Fruit fly (Drosophila melanogaster): ENCODE data around the gene sala.

sala gene

dm6 chr2L:11516526-11517441 is 32.3 kb downstream of the sala start, which contains the start of the genes Dlg5 and CG4970 (continued):
- peak; percentile 85 for TF ChIP-seq YL-1 (GFP tag; optimal IDR thresholded peaks at IDR 0.05)
- TF ChIP-seq kni (GFP tag; optimal IDR thresholded peaks at IDR 0.05), result peak; percentile 63
- peak; percentile 85 for TF ChIP-seq chn (GFP tag; optimal IDR thresholded peaks at IDR 0.05)
- TF ChIP-seq BtbVII (GFP tag; optimal IDR thresholded peaks at IDR 0.05), result peak; percentile 17
- TF ChIP-seq sc (optimal IDR thresholded peaks at IDR 0.05), result no peak
- TF ChIP-seq sc (GFP tag; optimal IDR thresholded peaks at IDR 0.05), result no peak
- TF ChIP-seq slp2 (GFP tag; optimal IDR thresholded peaks at IDR 0.05), result no peak
- TF ChIP-seq CG16813 (GFP tag; IDR thresholded peaks at IDR 0.05; ENCODE audit: partially characterized antibody), result peak; percentile 82
- no peak for TF ChIP-seq so (GFP tag; IDR thresholded peaks at IDR 0.05)
- peak; percentile 60 for TF ChIP-seq HmgD (GFP tag; optimal IDR thresholded peaks at IDR 0.05)
- TF ChIP-seq Awh (GFP tag; IDR thresholded peaks at IDR 0.05), result no peak
- TF ChIP-seq MTF-1 (GFP tag; optimal IDR thresholded peaks at IDR 0.05; ENCODE audit: borderline replicate concordance), result no peak
- TF ChIP-seq dm (GFP tag; optimal IDR thresholded peaks at IDR 0.05), result peak; percentile 20
- TF ChIP-seq Mes4 (GFP tag; optimal IDR thresholded peaks at IDR 0.05), result no peak
- TF ChIP-seq CG13894 (tag; optimal IDR thresholded peaks at IDR 0.05), result peak; percentile 68
- no peak; the same call in 1 of the 2 replicates for TF ChIP-seq E2f1 (GFP tag; IDR thresholded peaks at IDR 0.05)
- TF ChIP-seq CG11695 (GFP tag; IDR thresholded peaks at IDR 0.05), result no peak
- TF ChIP-seq Ada2b (GFP tag; IDR thresholded peaks at IDR 0.05), result no peak
- peak; percentile 79 for TF ChIP-seq CG13287 (GFP tag; IDR thresholded peaks at IDR 0.05; ENCODE audit: partially characterized antibody)

- no peak for TF ChIP-seq onecut (GFP tag; IDR thresholded peaks at IDR 0.05)
- no peak for TF ChIP-seq dmrt99B (tag; optimal IDR thresholded peaks at IDR 0.05)
- no peak for TF ChIP-seq insv (GFP tag; optimal IDR thresholded peaks at IDR 0.05)
- TF ChIP-seq vnd (GFP tag; IDR thresholded peaks at IDR 0.05; ENCODE audit: partially characterized antibody), result no peak
- TF ChIP-seq E2f1 (GFP tag; IDR thresholded peaks at IDR 0.05), result no peak
- no peak for TF ChIP-seq bigmax (GFP tag; optimal IDR thresholded peaks at IDR 0.05)
- TF ChIP-seq emc (GFP tag; optimal IDR thresholded peaks at IDR 0.05), result no peak
- TF ChIP-seq sug (tag; optimal IDR thresholded peaks at IDR 0.05), result no peak
- no peak for TF ChIP-seq nmo (GFP tag; optimal IDR thresholded peaks at IDR 0.05)
Observed at dm6 chr2L:11519532-11519931, 35.0 kb downstream of the sala start, which contains the start of gene CG14929. CG14929 (plus strand) TSS chr2L:11519832.

DNA sequence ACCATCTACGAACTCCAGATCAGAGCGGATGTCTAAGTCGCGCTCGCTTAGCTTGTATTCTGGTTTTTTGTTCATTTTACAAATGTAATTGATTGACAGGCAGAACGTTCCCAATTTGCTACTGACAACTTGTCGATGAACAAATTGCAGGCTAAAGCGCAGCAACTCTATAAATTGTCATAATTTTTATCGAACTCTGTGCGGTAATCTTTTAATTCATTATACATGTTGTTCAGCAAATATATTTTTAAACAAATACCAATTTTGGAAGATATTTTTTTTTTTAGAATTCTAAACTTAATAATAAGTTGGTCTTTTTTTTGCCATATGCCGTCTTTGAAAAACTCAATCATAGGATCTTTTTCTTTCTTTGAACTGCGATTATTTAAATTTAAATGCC is 36.7 kb downstream of the sala start, which contains the start of gene CG14930:
TSS of gene CG14930 (minus strand) at position 101 of the 400 bp plus-strand sequence.
- TF ChIP-seq dmrt11E (tag; optimal IDR thresholded peaks at IDR 0.05), result no peak

dm6 chr2L:11522676-11523075 is 38.2 kb downstream of the sala start, which contains the start of gene CG43153:
CG43153 (minus strand) TSS chr2L:11522776.
- no peak for TF ChIP-seq CG13775 (GFP tag; optimal IDR thresholded peaks at IDR 0.05)
- no peak for TF ChIP-seq ci (GFP tag; IDR thresholded peaks at IDR 0.05)
- TF ChIP-seq ken (GFP tag; IDR thresholded peaks at IDR 0.05), result no peak
- TF ChIP-seq NC2β (GFP tag; optimal IDR thresholded peaks at IDR 0.05), result no peak

- no peak for TF ChIP-seq CG10321 (GFP tag; IDR thresholded peaks at IDR 0.05)
- TF ChIP-seq slbo (GFP tag; IDR thresholded peaks at IDR 0.05), result peak; percentile 67
- TF ChIP-seq Xbp1 (GFP tag; optimal IDR thresholded peaks at IDR 0.05), result peak; percentile 7
- TF ChIP-seq Pdp1 (GFP tag; optimal IDR thresholded peaks at IDR 0.05), result no peak
- no peak for TF ChIP-seq jigr1 (GFP tag; IDR thresholded peaks at IDR 0.05)
- TF ChIP-seq klu (GFP tag; IDR thresholded peaks at IDR 0.05), result no peak
- TF ChIP-seq ab (GFP tag; optimal IDR thresholded peaks at IDR 0.05), result no peak
- TF ChIP-seq ind (GFP tag; optimal IDR thresholded peaks at IDR 0.05), result peak; percentile 40
- TF ChIP-seq CG3995 (GFP tag; optimal IDR thresholded peaks at IDR 0.05), result no peak
- no peak for TF ChIP-seq salm (tag; optimal IDR thresholded peaks at IDR 0.05)
- TF ChIP-seq Dll (GFP tag; IDR thresholded peaks at IDR 0.05; ENCODE audit: partially characterized antibody), result no peak
- TF ChIP-seq knrl (GFP tag; IDR thresholded peaks at IDR 0.05; ENCODE audit: partially characterized antibody), result no peak
- peak; percentile 50 for TF ChIP-seq nmo (GFP tag; optimal IDR thresholded peaks at IDR 0.05)
Observed at dm6 chr2L:11528129-11528589, 43.7 kb downstream of the sala start, which contains the start of gene CG31705. CG31705 (minus strand) TSS chr2L:11528205.
